Fruit fly (Drosophila melanogaster): ENCODE data around the gene CG15211.
A peak's percentile ranks its signal among the peaks of the same experiment; 100 is the strongest.

The CG15211 gene

dm6 chrX:10802457-10803378 is 30.4 kb downstream of the CG15211 start (continued):
- TF ChIP-seq CG13296 (GFP tag; optimal IDR thresholded peaks at IDR 0.05) (peak; percentile 58), hbn (GFP tag; IDR thresholded peaks at IDR 0.05; ENCODE audit: partially characterized antibody) (no peak), BtbVII (GFP tag; optimal IDR thresholded peaks at IDR 0.05) (peak; percentile 41), ash1 (GFP tag; optimal IDR thresholded peaks at IDR 0.05) (no peak), Sry-δ (GFP tag; optimal IDR thresholded peaks at IDR 0.05) (no peak), CG17359 (tag; optimal IDR thresholded peaks at IDR 0.05) (peak; percentile 70), bab2 (GFP tag; optimal IDR thresholded peaks at IDR 0.05) (no peak), Poxn (GFP tag; IDR thresholded peaks at IDR 0.05) (no peak), ranshi (GFP tag; IDR thresholded peaks at IDR 0.05) (no peak), Hr51 (GFP tag; optimal IDR thresholded peaks at IDR 0.05) (peak in 1 of 2 experiments; percentile 86), lov (optimal IDR thresholded peaks at IDR 0.05) (no peak), lov (GFP tag; IDR thresholded peaks at IDR 0.05) (no peak), ato (GFP tag; IDR thresholded peaks at IDR 0.05; ENCODE audit: partially characterized antibody) (no peak), gcm2 (GFP tag; optimal IDR thresholded peaks at IDR 0.05) (no peak), Hmr (GFP tag; optimal IDR thresholded peaks at IDR 0.05) (no peak), Six4 (GFP tag; optimal IDR thresholded peaks at IDR 0.05) (peak; percentile 3), slbo (GFP tag; IDR thresholded peaks at IDR 0.05) (peak; percentile 31; the same call in 1 of the 2 replicates), Sox102F (GFP tag; optimal IDR thresholded peaks at IDR 0.05) (peak; percentile 83), dpn (GFP tag; optimal IDR thresholded peaks at IDR 0.05) (peak in 1 of 2 experiments; percentile 52), CG1233 (GFP tag; optimal IDR thresholded peaks at IDR 0.05) (peak; percentile 64), CG1647 (GFP tag; optimal IDR thresholded peaks at IDR 0.05) (no peak), CG7839 (tag; optimal IDR thresholded peaks at IDR 0.05) (peak; percentile 85), tap (tag; optimal IDR thresholded peaks at IDR 0.05) (peak; percentile 64), ac (GFP tag; optimal IDR thresholded peaks at IDR 0.05) (no peak), salm (tag; optimal IDR thresholded peaks at IDR 0.05) (peak; percentile 60), CG34422 (GFP tag; IDR thresholded peaks at IDR 0.05) (no peak), psq (GFP tag; optimal IDR thresholded peaks at IDR 0.05) (no peak), CG10543 (GFP tag; optimal IDR thresholded peaks at IDR 0.05) (peak; percentile 9), Oaz (GFP tag; IDR thresholded peaks at IDR 0.05) (no peak), CG9817 (tag; optimal IDR thresholded peaks at IDR 0.05) (peak; percentile 42), E2f1 (GFP tag; IDR thresholded peaks at IDR 0.05) (peak; percentile 45; the same call in 1 of the 2 replicates), CG4282 (GFP tag; optimal IDR thresholded peaks at IDR 0.05) (no peak), B-H2 (GFP tag; optimal IDR thresholded peaks at IDR 0.05) (peak; percentile 15), CG3407 (GFP tag; optimal IDR thresholded peaks at IDR 0.05) (peak; percentile 45), kay (GFP tag; optimal IDR thresholded peaks at IDR 0.05) (no peak), HLH4C (GFP tag; IDR thresholded peaks at IDR 0.05; ENCODE audit: partially characterized antibody) (no peak), CG6654 (GFP tag; optimal IDR thresholded peaks at IDR 0.05) (no peak), CG12391 (tag; optimal IDR thresholded peaks at IDR 0.05) (peak; percentile 74), unc-4 (GFP tag; IDR thresholded peaks at IDR 0.05; ENCODE audit: partially characterized antibody) (no peak), CG13424 (tag; optimal IDR thresholded peaks at IDR 0.05) (peak; percentile 79), en (GFP tag; optimal IDR thresholded peaks at IDR 0.05) (no peak), CG8290 (GFP tag; optimal IDR thresholded peaks at IDR 0.05) (no peak), CG8290 (tag; optimal IDR thresholded peaks at IDR 0.05) (no peak), CG7372 (GFP tag; IDR thresholded peaks at IDR 0.05) (0 out of 2 replicates have a peak, but pooled peaks have one; percentile 20), TFAM (GFP tag; optimal IDR thresholded peaks at IDR 0.05) (no peak), CG9727 (GFP tag; optimal IDR thresholded peaks at IDR 0.05) (peak; percentile 61), jigr1 (GFP tag; IDR thresholded peaks at IDR 0.05) (no peak), Elba2 (GFP tag; optimal IDR thresholded peaks at IDR 0.05) (no peak), lbe (GFP tag; optimal IDR thresholded peaks at IDR 0.05) (no peak)
